Fruit fly (Drosophila melanogaster) whole organism, embryonic: ENCODE results near the gene CG3662.

Experiments used
- CG10267 ChIP-seq: fragments of 200-800 bp; sonication (Bioruptor generic); optimal IDR thresholded peaks from 2 replicates; lab custom pipeline; 2018; ENCODE audit warnings: missing biosample characterization, mild to moderate bottlenecking, missing genetic modification characterization, moderate library complexity
- CG10959 ChIP-seq: fragments of 200-800 bp; sonication (Bioruptor generic); IDR thresholded peaks from 2 replicates; pipeline ENCODE4 v1.3.6; 2022; ENCODE audit warnings: missing biosample characterization, missing genetic modification characterization
- CG11093 ChIP-seq: fragments of 200-800 bp; sonication (Bioruptor generic); IDR thresholded peaks from 3 replicates; pipeline ENCODE4 v1.3.6; 2022; ENCODE audit warnings: missing biosample characterization, missing genetic modification characterization
- CG11247 ChIP-seq: fragments of 200-800 bp; sonication (Bioruptor generic); IDR thresholded peaks from 2 replicates; pipeline ENCODE4 v1.3.6; 2022; ENCODE audit warnings: missing biosample characterization, missing genetic modification characterization
- CG12219 ChIP-seq: fragments of 200-800 bp; sonication (Bioruptor generic); optimal IDR thresholded peaks from 3 replicates; lab custom pipeline; 2018; ENCODE audit warnings: missing biosample characterization, mild to moderate bottlenecking, missing genetic modification characterization
- CG1233 ChIP-seq: fragments of 200-800 bp; sonication (Bioruptor generic); optimal IDR thresholded peaks from 4 replicates; lab custom pipeline; 2018; ENCODE audit warnings: missing biosample characterization, mild to moderate bottlenecking, missing genetic modification characterization
- CG12769 ChIP-seq: fragments of 200-800 bp; sonication (Bioruptor generic); optimal IDR thresholded peaks from 2 replicates; lab custom pipeline; 2019; ENCODE audit warnings: missing biosample characterization, mild to moderate bottlenecking, missing genetic modification characterization, moderate library complexity
- CG14710 ChIP-seq: fragments of 200-800 bp; sonication (Bioruptor generic); optimal IDR thresholded peaks from 3 replicates; lab custom pipeline; 2019; ENCODE audit warnings: missing biosample characterization, mild to moderate bottlenecking, missing genetic modification characterization, moderate library complexity
- CG1529 ChIP-seq: fragments of 200-800 bp; sonication (Bioruptor generic); optimal IDR thresholded peaks from 3 replicates; lab custom pipeline; 2018; ENCODE audit warnings: missing biosample characterization, missing genetic modification characterization
- CG16813 ChIP-seq: fragments of 200-800 bp; sonication (Bioruptor generic); IDR thresholded peaks from 3 replicates; pipeline ENCODE4 v1.3.6; 2022; ENCODE audit warnings: missing biosample characterization, missing genetic modification characterization; ENCODE audit not compliant: partially characterized antibody
- CG16815 ChIP-seq: fragments of 200-800 bp; sonication (Bioruptor generic); optimal IDR thresholded peaks from 3 replicates; lab custom pipeline; 2017; ENCODE audit warnings: missing biosample characterization, mild to moderate bottlenecking, missing genetic modification characterization
- CG17612 ChIP-seq: fragments of 200-800 bp; sonication (Bioruptor generic); IDR thresholded peaks from 2 replicates; pipeline ENCODE4 v1.3.6; 2022; ENCODE audit warnings: missing biosample characterization, missing genetic modification characterization
- CG17829 ChIP-seq: fragments of 200-800 bp; optimal IDR thresholded peaks from 2 replicates; lab custom pipeline; 2019; ENCODE audit warnings: missing biosample characterization, mild to moderate bottlenecking, missing genetic modification characterization, moderate library complexity
- CG3065 ChIP-seq: fragments of 200-800 bp; sonication (Bioruptor generic); optimal IDR thresholded peaks from 2 replicates; lab custom pipeline; 2016; ENCODE audit warnings: missing biosample characterization, missing genetic modification characterization
- CG33213 ChIP-seq: fragments of 200-800 bp; sonication (Bioruptor generic); optimal IDR thresholded peaks from 3 replicates; lab custom pipeline; 2016; ENCODE audit warnings: missing biosample characterization, missing genetic modification characterization
- CG6791 ChIP-seq: fragments of 200-800 bp; sonication (Bioruptor generic); IDR thresholded peaks from 3 replicates; pipeline ENCODE4 v1.3.6; 2022; ENCODE audit warnings: missing biosample characterization, missing genetic modification characterization; ENCODE audit not compliant: partially characterized antibody
- CG9817 ChIP-seq: fragments of 200-800 bp; sonication (Bioruptor generic); optimal IDR thresholded peaks from 2 replicates; lab custom pipeline; 2018; ENCODE audit warnings: missing biosample characterization, mild to moderate bottlenecking, missing genetic modification characterization, moderate library complexity
- Deaf1 ChIP-seq: fragments of 200-800 bp; optimal IDR thresholded peaks from 3 replicates; lab custom pipeline; 2019; ENCODE audit warnings: missing biosample characterization, mild to moderate bottlenecking, missing genetic modification characterization, moderate library complexity
- Dll ChIP-seq: fragments of 200-800 bp; sonication (Bioruptor generic); IDR thresholded peaks from 4 replicates; pipeline ENCODE4 v1.3.6; 2022; ENCODE audit warnings: missing biosample characterization, missing genetic modification characterization; ENCODE audit not compliant: partially characterized antibody
- E2f2 ChIP-seq: fragments of 200-800 bp; sonication (Bioruptor generic); IDR thresholded peaks from 2 replicates; pipeline ENCODE4 v1.3.6; 2022; ENCODE audit warnings: missing biosample characterization, missing genetic modification characterization
- Gug ChIP-seq: fragments of 200-800 bp; sonication (Bioruptor generic); IDR thresholded peaks from 4 replicates; pipeline ENCODE4 v1.3.6; 2022; ENCODE audit warnings: missing biosample characterization, missing genetic modification characterization
- HLH4C ChIP-seq: fragments of 200-800 bp; sonication (Bioruptor generic); IDR thresholded peaks from 3 replicates; pipeline ENCODE4 v1.3.6; 2022; ENCODE audit warnings: missing biosample characterization, missing genetic modification characterization; ENCODE audit not compliant: partially characterized antibody
- HmgD ChIP-seq: fragments of 200-800 bp; sonication (Bioruptor generic); optimal IDR thresholded peaks from 3 replicates; lab custom pipeline; 2016; ENCODE audit warnings: missing biosample characterization, missing genetic modification characterization
- Hr39 ChIP-seq: fragments of >200 bp; optimal IDR thresholded peaks from 2 replicates; lab custom pipeline; 2017
- Hsf ChIP-seq: fragments of 200-800 bp; sonication (Bioruptor generic); optimal IDR thresholded peaks from 3 replicates; lab custom pipeline; 2016; ENCODE audit warnings: missing biosample characterization, missing genetic modification characterization
- Oaz ChIP-seq: fragments of 200-800 bp; sonication (Bioruptor generic); IDR thresholded peaks from 2 replicates; pipeline ENCODE4 v1.3.6; 2022; ENCODE audit warnings: missing biosample characterization, missing genetic modification characterization
- Ptx1 ChIP-seq: fragments of 200-800 bp; sonication (Bioruptor generic); IDR thresholded peaks from 2 replicates; pipeline ENCODE4 v1.3.6; 2022; ENCODE audit warnings: missing biosample characterization, missing genetic modification characterization
- Rx ChIP-seq: fragments of 200-800 bp; sonication (Bioruptor generic); IDR thresholded peaks from 2 replicates; pipeline ENCODE4 v1.3.6; 2022; ENCODE audit warnings: missing biosample characterization, missing genetic modification characterization
- Taf1 ChIP-seq: fragments of 200-800 bp; sonication (Bioruptor generic); IDR thresholded peaks from 2 replicates; pipeline ENCODE4 v1.3.6; 2022; ENCODE audit warnings: missing biosample characterization, missing genetic modification characterization
- amos ChIP-seq: fragments of 200-800 bp; sonication (Bioruptor generic); IDR thresholded peaks from 2 replicates; pipeline ENCODE4 v1.3.6; 2022; ENCODE audit warnings: missing biosample characterization, missing genetic modification characterization; ENCODE audit not compliant: partially characterized antibody
- aop ChIP-seq: fragments of 200-800 bp; sonication (Bioruptor generic); IDR thresholded peaks from 2 replicates; pipeline ENCODE4 v1.3.6; 2022; ENCODE audit warnings: missing biosample characterization, missing genetic modification characterization
- ap ChIP-seq: fragments of 200-800 bp; sonication (Bioruptor generic); IDR thresholded peaks from 2 replicates; pipeline ENCODE4 v1.3.6; 2022; ENCODE audit warnings: missing biosample characterization, missing genetic modification characterization
- ato ChIP-seq: fragments of 200-800 bp; sonication (Bioruptor generic); IDR thresholded peaks from 2 replicates; pipeline ENCODE4 v1.3.6; 2022; ENCODE audit warnings: missing biosample characterization, missing genetic modification characterization; ENCODE audit not compliant: partially characterized antibody
- bab2 ChIP-seq: fragments of 200-800 bp; sonication (Bioruptor generic); optimal IDR thresholded peaks from 2 replicates; lab custom pipeline; 2016; ENCODE audit warnings: missing biosample characterization, missing genetic modification characterization
- dm ChIP-seq: fragments of 200-800 bp; sonication (Bioruptor generic); optimal IDR thresholded peaks from 3 replicates; lab custom pipeline; 2016; ENCODE audit warnings: missing biosample characterization, missing genetic modification characterization
- dpn ChIP-seq, 2 experiments: fragments of 200-800 bp; sonication (Bioruptor generic); optimal IDR thresholded peaks; 3 replicates each; lab custom pipeline; 2016; ENCODE audit warnings: missing biosample characterization in 2 of 2, missing genetic modification characterization in 2 of 2
- exex ChIP-seq: fragments of 200-800 bp; sonication (Bioruptor generic); optimal IDR thresholded peaks from 4 replicates; lab custom pipeline; 2018; ENCODE audit warnings: missing biosample characterization, mild to moderate bottlenecking, missing genetic modification characterization, moderate library complexity
- eyg ChIP-seq: fragments of 200-800 bp; sonication (Bioruptor generic); optimal IDR thresholded peaks from 3 replicates; lab custom pipeline; 2016; ENCODE audit warnings: missing biosample characterization, missing genetic modification characterization
- fd102C ChIP-seq: fragments of 200-800 bp; sonication (Bioruptor generic); optimal IDR thresholded peaks from 2 replicates; lab custom pipeline; 2018; ENCODE audit warnings: missing biosample characterization, mild to moderate bottlenecking, missing genetic modification characterization, moderate library complexity
- fd3F ChIP-seq: fragments of 200-800 bp; sonication (Bioruptor generic); optimal IDR thresholded peaks from 2 replicates; lab custom pipeline; 2018; ENCODE audit warnings: missing biosample characterization, mild to moderate bottlenecking, missing genetic modification characterization, moderate library complexity
- fd96Cb ChIP-seq: fragments of 200-800 bp; sonication (Bioruptor generic); optimal IDR thresholded peaks from 2 replicates; lab custom pipeline; 2018; ENCODE audit warnings: missing biosample characterization, mild to moderate bottlenecking, missing genetic modification characterization, moderate library complexity
- jumu ChIP-seq: fragments of 200-800 bp; sonication (Bioruptor generic); optimal IDR thresholded peaks from 3 replicates; lab custom pipeline; 2016; ENCODE audit warnings: missing biosample characterization, missing genetic modification characterization
- kay ChIP-seq: fragments of 200-800 bp; sonication (Bioruptor generic); optimal IDR thresholded peaks from 2 replicates; lab custom pipeline; 2016; ENCODE audit warnings: missing biosample characterization, missing genetic modification characterization
- odd ChIP-seq: fragments of 200-800 bp; sonication (Bioruptor generic); optimal IDR thresholded peaks from 2 replicates; lab custom pipeline; 2017; ENCODE audit warnings: missing biosample characterization, mild to moderate bottlenecking, missing genetic modification characterization
- ranshi ChIP-seq: fragments of 200-800 bp; sonication (Bioruptor generic); IDR thresholded peaks from 2 replicates; pipeline ENCODE4 v1.3.6; 2022; ENCODE audit warnings: missing biosample characterization, missing genetic modification characterization
- run ChIP-seq: fragments of 200-800 bp; sonication (Bioruptor generic); optimal IDR thresholded peaks from 3 replicates; lab custom pipeline; 2018; ENCODE audit warnings: missing biosample characterization, mild to moderate bottlenecking, missing genetic modification characterization
- salm ChIP-seq: fragments of 200-800 bp; sonication (Bioruptor generic); optimal IDR thresholded peaks from 2 replicates; lab custom pipeline; 2018; ENCODE audit warnings: missing biosample characterization, mild to moderate bottlenecking, missing genetic modification characterization
- sim ChIP-seq: fragments of 200-800 bp; sonication (Bioruptor generic); IDR thresholded peaks from 2 replicates; pipeline ENCODE4 v1.3.6; 2022; ENCODE audit warnings: missing biosample characterization, missing genetic modification characterization
- wor ChIP-seq: fragments of 200-800 bp; sonication (Bioruptor generic); IDR thresholded peaks from 2 replicates; pipeline ENCODE4 v1.3.6; 2022; ENCODE audit warnings: missing biosample characterization, missing genetic modification characterization

Gene CG3662

dm6 chr2L:819315-820032 lies 1.6 kb upstream of the CG3662 start, which contains the start of the genes PGAP2 and Clp (continued):
- TF ChIP-seq HLH4C (GFP tag; lab: Robert Waterston, UW), result peak; percentile 71
- no peak for TF ChIP-seq HmgD (GFP tag; lab: Kevin White, UChicago)
- TF ChIP-seq CG1529 (GFP tag; lab: Kevin White, UChicago), result peak; percentile 26
- TF ChIP-seq E2f2 (GFP tag; lab: Robert Waterston, UW), result peak; percentile 32; the same call in 1 of the 2 replicates
- no peak for TF ChIP-seq CG33213 (GFP tag; lab: Kevin White, UChicago)
- TF ChIP-seq jumu (GFP tag; lab: Kevin White, UChicago), result peak; percentile 25
- TF ChIP-seq aop (GFP tag; lab: Robert Waterston, UW), result no peak
- TF ChIP-seq fd102C (GFP tag; lab: Kevin White, UChicago), result peak; percentile 13
- peak; percentile 74 for TF ChIP-seq CG1233 (GFP tag; lab: Kevin White, UChicago)
- TF ChIP-seq CG17829, result peak; percentile 68
- TF ChIP-seq Dll (GFP tag; lab: Robert Waterston, UW), result peak; percentile 70; the same call in 3 of the 4 replicates
- TF ChIP-seq Gug, result peak; percentile 63; the same call in 3 of the 4 replicates
- TF ChIP-seq CG12769 (tag; lab: Kevin White, UChicago), result no peak
- peak; percentile 40; the same call in 1 of the 2 replicates for TF ChIP-seq CG10959 (GFP tag; lab: Robert Waterston, UW)
- no peak for TF ChIP-seq salm (tag; lab: Kevin White, UChicago)
- TF ChIP-seq CG11247 (GFP tag; lab: Robert Waterston, UW), result peak; percentile 46; the same call in 1 of the 2 replicates
- no peak for TF ChIP-seq CG6791 (GFP tag; lab: Robert Waterston, UW)
- peak; percentile 24; the same call in 1 of the 2 replicates for TF ChIP-seq Taf1 (GFP tag; lab: Robert Waterston, UW)
- TF ChIP-seq dpn (GFP tag; optimal IDR thresholded peaks at IDR 0.05; lab: Kevin White, UChicago), result peak; percentile 50 to 77
- peak; percentile 70 for TF ChIP-seq CG10267
- TF ChIP-seq fd3F (GFP tag; lab: Kevin White, UChicago), result peak; percentile 68
- TF ChIP-seq dm, result peak; percentile 22
- peak; percentile 62 for TF ChIP-seq fd96Cb (tag; lab: Kevin White, UChicago)
- 0 out of 2 replicates have a peak, but pooled peaks have one; percentile 22 for TF ChIP-seq CG17612 (GFP tag; lab: Robert Waterston, UW)
- peak; percentile 54 for TF ChIP-seq CG16813 (GFP tag; lab: Robert Waterston, UW)
- TF ChIP-seq CG16815, result peak; percentile 59
- no peak for TF ChIP-seq eyg
- no peak for TF ChIP-seq Deaf1
- TF ChIP-seq CG9817 (tag; lab: Kevin White, UChicago), result peak; percentile 83
- TF ChIP-seq wor (GFP tag; lab: Robert Waterston, UW), result peak; percentile 61
- TF ChIP-seq CG11093 (GFP tag; lab: Robert Waterston, UW), result peak; percentile 58; the same call in 2 of the 3 replicates
- peak; percentile 84 for TF ChIP-seq CG14710 (tag; lab: Kevin White, UChicago)
- peak; percentile 19 for TF ChIP-seq CG3065 (GFP tag; lab: Kevin White, UChicago)
- peak; percentile 77 for TF ChIP-seq Oaz
- peak; percentile 11; the same call in 1 of the 2 replicates for TF ChIP-seq amos (GFP tag; lab: Robert Waterston, UW)
- peak; percentile 31; the same call in 1 of the 2 replicates for TF ChIP-seq ato
- peak; percentile 53 for TF ChIP-seq exex (tag; lab: Kevin White, UChicago)
- TF ChIP-seq CG12219 (GFP tag; lab: Kevin White, UChicago), result no peak
- TF ChIP-seq Hr39 (lab: Kevin White, UChicago), result no peak
- TF ChIP-seq ranshi (GFP tag; lab: Robert Waterston, UW), result peak; percentile 69
- TF ChIP-seq sim (GFP tag; lab: Robert Waterston, UW), result no peak
- no peak for TF ChIP-seq odd (GFP tag; lab: Kevin White, UChicago)
- TF ChIP-seq Rx, result peak; percentile 52; the same call in 1 of the 2 replicates
- TF ChIP-seq run, result no peak
- peak; percentile 43 for TF ChIP-seq kay
- peak; percentile 72 for TF ChIP-seq Hsf (GFP tag; lab: Kevin White, UChicago)
- peak; percentile 62; the same call in 1 of the 2 replicates for TF ChIP-seq ap (GFP tag; lab: Robert Waterston, UW)
- TF ChIP-seq Ptx1, result peak; percentile 89
- TF ChIP-seq bab2, result peak; percentile 57
